Worm (Caenorhabditis elegans): ENCODE measurements around the gene crn-3.

The crn-3 gene

ce11 chrII:10602184-10602583 is 14.3 kb downstream of the crn-3 start, which contains the start of gene srv-2:
TSS of gene srv-2 (minus strand) at chrII:10602284.
- no peak for TF ChIP-seq ceh-83 (GFP tag; optimal IDR thresholded peaks at IDR 0.05)
- TF ChIP-seq mep-1 (tag; optimal IDR thresholded peaks at IDR 0.05), result no peak
- no peak for TF ChIP-seq snpc-4 (tag; optimal IDR thresholded peaks at IDR 0.05)
- TF ChIP-seq nhr-28 (tag; optimal IDR thresholded peaks at IDR 0.05), result no peak
- no peak for TF ChIP-seq ham-2 (GFP tag; optimal IDR thresholded peaks at IDR 0.05)
- no peak for TF ChIP-seq pha-4 (tag; optimal IDR thresholded peaks at IDR 0.05)
- no peak for TF ChIP-seq sptf-1 (tag; optimal IDR thresholded peaks at IDR 0.05)
- no peak for TF ChIP-seq flh-1 (GFP tag; optimal IDR thresholded peaks at IDR 0.05)
- no peak for TF ChIP-seq mab-5 (tag; optimal IDR thresholded peaks at IDR 0.05)
- TF ChIP-seq nhr-76 (tag; optimal IDR thresholded peaks at IDR 0.05), result no peak
- no peak for TF ChIP-seq lsy-2 (tag; optimal IDR thresholded peaks at IDR 0.05)
- TF ChIP-seq ceh-39 (tag; optimal IDR thresholded peaks at IDR 0.05), result no peak
- TF ChIP-seq cnd-1 (tag; optimal IDR thresholded peaks at IDR 0.05), result no peak
- no peak for TF ChIP-seq lin-13 (tag; optimal IDR thresholded peaks at IDR 0.05)

ce11 chrII:10603560-10603959 is 15.7 kb downstream of the crn-3 start:
- no peak for TF ChIP-seq ceh-83 (GFP tag; optimal IDR thresholded peaks at IDR 0.05)

ce11 chrII:10605512-10605911 is 17.7 kb downstream of the crn-3 start, which contains the start of gene taf-13:
TSS of gene taf-13 (minus strand) at chrII:10605612.
- TF ChIP-seq ceh-39 (tag; optimal IDR thresholded peaks at IDR 0.05) (no peak), nhr-28 (tag; optimal IDR thresholded peaks at IDR 0.05) (no peak), nhr-76 (tag; optimal IDR thresholded peaks at IDR 0.05) (no peak), nhr-237 (tag; optimal IDR thresholded peaks at IDR 0.05) (no peak), mls-2 (tag; optimal IDR thresholded peaks at IDR 0.05) (no peak), blmp-1 (tag; optimal IDR thresholded peaks at IDR 0.05) (no peak), flh-1 (GFP tag; optimal IDR thresholded peaks at IDR 0.05) (no peak), mep-1 (tag; optimal IDR thresholded peaks at IDR 0.05) (no peak), cnd-1 (tag; optimal IDR thresholded peaks at IDR 0.05) (no peak), ham-2 (GFP tag; optimal IDR thresholded peaks at IDR 0.05) (no peak), elt-3 (tag; optimal IDR thresholded peaks at IDR 0.05) (no peak), ceh-83 (GFP tag; optimal IDR thresholded peaks at IDR 0.05) (no peak), ztf-11 (tag; optimal IDR thresholded peaks at IDR 0.05) (no peak), sem-2 (GFP tag; optimal IDR thresholded peaks at IDR 0.05) (no peak), pha-4 (tag; optimal IDR thresholded peaks at IDR 0.05) (no peak), elt-1 (tag; optimal IDR thresholded peaks at IDR 0.05; ENCODE audit: borderline replicate concordance, insufficient read depth) (no peak), snpc-4 (tag; optimal IDR thresholded peaks at IDR 0.05) (no peak), nhr-12 (tag; optimal IDR thresholded peaks at IDR 0.05) (no peak), unc-39 (tag; optimal IDR thresholded peaks at IDR 0.05) (no peak)

- TF ChIP-seq pha-4 (tag; optimal IDR thresholded peaks at IDR 0.05) (peak; percentile 25), tbx-8 (GFP tag; optimal IDR thresholded peaks at IDR 0.05) (no peak), blmp-1 (tag; optimal IDR thresholded peaks at IDR 0.05) (peak; percentile 81), ces-1 (GFP tag; optimal IDR thresholded peaks at IDR 0.05) (peak; percentile 56)
These were observed 19.6 kb downstream of the crn-3 start, which contains the start of gene ccm-3 for ce11 chrII:10607238-10607961. TSS of gene ccm-3 (minus strand) at chrII:10607275.

ce11 chrII:10608821-10609220 is 21.0 kb downstream of the crn-3 start:
- TF ChIP-seq unc-62 (GFP tag; optimal IDR thresholded peaks at IDR 0.05) (no peak), snpc-4 (tag; optimal IDR thresholded peaks at IDR 0.05) (no peak), ztf-11 (tag; optimal IDR thresholded peaks at IDR 0.05) (no peak), nhr-2 (tag; optimal IDR thresholded peaks at IDR 0.05) (no peak), tbx-8 (GFP tag; optimal IDR thresholded peaks at IDR 0.05) (no peak), sptf-1 (tag; optimal IDR thresholded peaks at IDR 0.05) (no peak)

ce11 chrII:10612743-10613142 is 24.9 kb downstream of the crn-3 start, which contains the start of gene C14A4.12:
TSS of gene C14A4.12 (plus strand) at chrII:10613043.
- TF ChIP-seq pha-4 (tag; optimal IDR thresholded peaks at IDR 0.05) (peak; percentile 14), nhr-28 (tag; optimal IDR thresholded peaks at IDR 0.05) (no peak)

ce11 chrII:10618157-10618556 is 30.3 kb downstream of the crn-3 start, which contains the start of gene C14A4.13:
TSS of gene C14A4.13 (plus strand) at chrII:10618457.
- TF ChIP-seq unc-120 (tag; optimal IDR thresholded peaks at IDR 0.05; ENCODE audit: poor library complexity, severe bottlenecking) (no peak), nhr-76 (tag; optimal IDR thresholded peaks at IDR 0.05) (no peak), drap-1 (GFP tag; optimal IDR thresholded peaks at IDR 0.05) (no peak)
